Fruit fly (Drosophila melanogaster) whole organism, embryonic: ENCODE measurements around the gene sesB.

ENCODE experiments used
- CG15269 ChIP-seq: fragments of 200-800 bp; sonication (Bioruptor generic); optimal IDR thresholded peaks from 2 replicates; lab custom pipeline; 2018; ENCODE audit warnings: missing biosample characterization, mild to moderate bottlenecking, missing genetic modification characterization, moderate library complexity
- CG2116 ChIP-seq: fragments of 200-800 bp; sonication (Bioruptor generic); optimal IDR thresholded peaks from 3 replicates; lab custom pipeline; 2018; ENCODE audit warnings: missing biosample characterization, mild to moderate bottlenecking, missing genetic modification characterization
- CG2199 ChIP-seq: fragments of 200-800 bp; sonication (Bioruptor generic); IDR thresholded peaks from 3 replicates; pipeline ENCODE4 v1.3.6; 2022; ENCODE audit warnings: missing biosample characterization, missing genetic modification characterization
- CG2202 ChIP-seq: fragments of 200-800 bp; sonication (Bioruptor generic); optimal IDR thresholded peaks from 2 replicates; lab custom pipeline; 2018; ENCODE audit warnings: missing biosample characterization, mild to moderate bottlenecking, missing genetic modification characterization
- CG31388 ChIP-seq: fragments of 200-800 bp; sonication (Bioruptor generic); optimal IDR thresholded peaks from 2 replicates; lab custom pipeline; 2016; ENCODE audit warnings: missing biosample characterization, missing genetic modification characterization
- CG32772 ChIP-seq: fragments of 200-800 bp; sonication (Bioruptor generic); IDR thresholded peaks from 2 replicates; pipeline ENCODE4 v1.3.6; 2022; ENCODE audit warnings: missing biosample characterization, missing genetic modification characterization
- CG34224 ChIP-seq: fragments of 200-800 bp; sonication (Bioruptor generic); IDR thresholded peaks from 3 replicates; pipeline ENCODE4 v1.3.6; 2022; ENCODE audit warnings: missing biosample characterization, missing genetic modification characterization; ENCODE audit not compliant: partially characterized antibody
- CG7839 ChIP-seq: fragments of 200-800 bp; sonication (Bioruptor generic); optimal IDR thresholded peaks from 3 replicates; lab custom pipeline; 2018; ENCODE audit warnings: missing biosample characterization, mild to moderate bottlenecking, missing genetic modification characterization, moderate library complexity
- CG7928 ChIP-seq: fragments of 200-800 bp; sonication (Bioruptor generic); optimal IDR thresholded peaks from 2 replicates; lab custom pipeline; 2017; ENCODE audit warnings: missing biosample characterization, mild to moderate bottlenecking, missing genetic modification characterization
- CG7963 ChIP-seq: fragments of 200-800 bp; sonication (Bioruptor generic); IDR thresholded peaks from 3 replicates; pipeline ENCODE4 v1.3.6; 2022; ENCODE audit warnings: missing biosample characterization, missing genetic modification characterization; ENCODE audit not compliant: partially characterized antibody
- CG8290 ChIP-seq, 3 experiments: fragments of 200-800 bp; sonication (Bioruptor generic); optimal IDR thresholded peaks; 2 replicates each; lab custom pipeline; 2016 to 2019; ENCODE audit warnings: missing biosample characterization in 3 of 3, missing genetic modification characterization in 3 of 3, mild to moderate bottlenecking in 2 of 3, moderate library complexity in 1 of 3
- CG8359 ChIP-seq: fragments of 200-800 bp; sonication (Bioruptor generic); optimal IDR thresholded peaks from 2 replicates; lab custom pipeline; 2017; ENCODE audit warnings: missing biosample characterization, mild to moderate bottlenecking, missing genetic modification characterization, borderline replicate concordance
- CHES-1-like ChIP-seq: fragments of 200-800 bp; sonication (Bioruptor generic); optimal IDR thresholded peaks from 2 replicates; lab custom pipeline; 2016; ENCODE audit warnings: missing biosample characterization, missing genetic modification characterization
- CkIIα-i1 ChIP-seq: fragments of 200-800 bp; sonication (Bioruptor generic); IDR thresholded peaks from 2 replicates; pipeline ENCODE4 v1.3.6; 2022; ENCODE audit warnings: missing biosample characterization, missing genetic modification characterization
- D19A ChIP-seq: fragments of 200-800 bp; optimal IDR thresholded peaks from 3 replicates; lab custom pipeline; 2019; ENCODE audit warnings: missing biosample characterization, mild to moderate bottlenecking, missing genetic modification characterization, moderate library complexity
- D19B ChIP-seq: fragments of 200-800 bp; sonication (Bioruptor generic); optimal IDR thresholded peaks from 2 replicates; lab custom pipeline; 2017; ENCODE audit warnings: missing biosample characterization, mild to moderate bottlenecking, missing genetic modification characterization
- Dref ChIP-seq: fragments of 200-800 bp; sonication (Bioruptor generic); IDR thresholded peaks from 2 replicates; pipeline ENCODE4 v1.3.6; 2022; ENCODE audit warnings: missing biosample characterization, missing genetic modification characterization
- Ets97D ChIP-seq: fragments of 200-800 bp; sonication (Bioruptor generic); optimal IDR thresholded peaks from 3 replicates; lab custom pipeline; 2016; ENCODE audit warnings: missing biosample characterization, missing genetic modification characterization
- Fer1 ChIP-seq: fragments of 200-800 bp; sonication (Bioruptor generic); optimal IDR thresholded peaks from 2 replicates; lab custom pipeline; 2017; ENCODE audit warnings: missing biosample characterization, mild to moderate bottlenecking, missing genetic modification characterization
- Hand ChIP-seq: fragments of 200-800 bp; sonication (Bioruptor generic); optimal IDR thresholded peaks from 2 replicates; lab custom pipeline; 2017; ENCODE audit warnings: mild to moderate bottlenecking, missing biosample characterization, missing genetic modification reagents, missing genetic modification characterization
- Hr39 ChIP-seq: fragments of >200 bp; optimal IDR thresholded peaks from 2 replicates; lab custom pipeline; 2017
- NC2α ChIP-seq: fragments of 200-800 bp; sonication (Bioruptor generic); optimal IDR thresholded peaks from 2 replicates; lab custom pipeline; 2016; ENCODE audit warnings: missing biosample characterization, missing genetic modification characterization
- NK7.1 ChIP-seq: fragments of 200-800 bp; sonication (Bioruptor generic); optimal IDR thresholded peaks from 3 replicates; lab custom pipeline; 2016; ENCODE audit warnings: missing biosample characterization, missing genetic modification characterization
- Pdp1 ChIP-seq, 2 experiments: fragments of 200-800 bp; sonication (Bioruptor generic); optimal IDR thresholded peaks; 3 replicates each; lab custom pipeline; 2016; ENCODE audit warnings: missing biosample characterization in 2 of 2, missing genetic modification characterization in 2 of 2, mild to moderate bottlenecking in 1 of 2, moderate library complexity in 1 of 2
- Ptx1 ChIP-seq: fragments of 200-800 bp; sonication (Bioruptor generic); IDR thresholded peaks from 2 replicates; pipeline ENCODE4 v1.3.6; 2022; ENCODE audit warnings: missing biosample characterization, missing genetic modification characterization
- Side ChIP-seq: fragments of 200-800 bp; sonication (Bioruptor generic); optimal IDR thresholded peaks from 2 replicates; lab custom pipeline; 2016; ENCODE audit warnings: missing biosample characterization, missing genetic modification characterization
- Sin3A ChIP-seq: fragments of >200 bp; optimal IDR thresholded peaks from 2 replicates; lab custom pipeline; 2018
- Taf1 ChIP-seq: fragments of 200-800 bp; sonication (Bioruptor generic); IDR thresholded peaks from 2 replicates; pipeline ENCODE4 v1.3.6; 2022; ENCODE audit warnings: missing biosample characterization, missing genetic modification characterization
- Tbp ChIP-seq: fragments of >200 bp; optimal IDR thresholded peaks from 2 replicates; lab custom pipeline; 2018; ENCODE audit warnings: missing biosample characterization, missing genetic modification characterization
- ato ChIP-seq: fragments of 200-800 bp; sonication (Bioruptor generic); IDR thresholded peaks from 2 replicates; pipeline ENCODE4 v1.3.6; 2022; ENCODE audit warnings: missing biosample characterization, missing genetic modification characterization; ENCODE audit not compliant: partially characterized antibody
- da ChIP-seq: fragments of 200-800 bp; sonication (Bioruptor generic); optimal IDR thresholded peaks from 2 replicates; lab custom pipeline; 2016; ENCODE audit warnings: missing biosample characterization, missing genetic modification characterization
- dimm ChIP-seq: fragments of 200-800 bp; sonication (Bioruptor generic); IDR thresholded peaks from 2 replicates; pipeline ENCODE4 v1.3.6; 2022; ENCODE audit warnings: missing biosample characterization, missing genetic modification characterization
- dysf ChIP-seq: fragments of 200-800 bp; sonication (Bioruptor generic); IDR thresholded peaks from 3 replicates; pipeline ENCODE4 v1.3.6; 2022; ENCODE audit warnings: missing biosample characterization, missing genetic modification characterization
- ewg ChIP-seq: fragments of 200-800 bp; sonication (Bioruptor generic); optimal IDR thresholded peaks from 3 replicates; lab custom pipeline; 2017; ENCODE audit warnings: mild to moderate bottlenecking, missing biosample characterization, missing genetic modification reagents, missing genetic modification characterization
- fd96Cb ChIP-seq: fragments of 200-800 bp; sonication (Bioruptor generic); optimal IDR thresholded peaks from 2 replicates; lab custom pipeline; 2018; ENCODE audit warnings: missing biosample characterization, mild to moderate bottlenecking, missing genetic modification characterization, moderate library complexity
- fru ChIP-seq: fragments of >200 bp; optimal IDR thresholded peaks from 2 replicates; lab custom pipeline; 2017
- gro ChIP-seq: fragments of 200-800 bp; sonication (Bioruptor generic); optimal IDR thresholded peaks from 2 replicates; lab custom pipeline; 2016; ENCODE audit warnings: missing biosample characterization, missing genetic modification characterization
- gt ChIP-seq: fragments of 200-800 bp; sonication (Bioruptor generic); IDR thresholded peaks from 2 replicates; pipeline ENCODE4 v1.3.6; 2022; ENCODE audit warnings: missing biosample characterization, missing genetic modification characterization
- hth ChIP-seq: fragments of >200 bp; optimal IDR thresholded peaks from 2 replicates; lab custom pipeline; 2017; ENCODE audit warnings: inconsistent platforms
- lola ChIP-seq, 3 experiments: fragments of >200 bp in 2 of 3; fragments of 200-800 bp in 1 of 3; sonication (Bioruptor generic) in 1 of 3; optimal IDR thresholded peaks; 2 replicates each; lab custom pipeline; 2017 to 2019; ENCODE audit warnings: missing biosample characterization in 3 of 3, missing genetic modification characterization in 3 of 3, mild to moderate bottlenecking in 1 of 3, moderate library complexity in 1 of 3
- pan ChIP-seq, 4 experiments: fragments of >200 bp in 3 of 4; fragments of 200-800 bp in 1 of 4; sonication (Bioruptor generic) in 1 of 4; optimal IDR thresholded peaks in 3 of 4; IDR thresholded peaks in 1 of 4; 2 replicates each; pipeline versions ENCODE4 v1.3.6 to Lab custom; 2017 to 2022; ENCODE audit warnings: missing biosample characterization in 2 of 4, missing genetic modification characterization in 2 of 4, mixed read lengths in 1 of 4
- pros ChIP-seq: fragments of 200-800 bp; sonication (Bioruptor generic); optimal IDR thresholded peaks from 3 replicates; lab custom pipeline; 2019; ENCODE audit warnings: missing biosample characterization, mild to moderate bottlenecking, missing genetic modification characterization, moderate library complexity
- ranshi ChIP-seq: fragments of 200-800 bp; sonication (Bioruptor generic); IDR thresholded peaks from 2 replicates; pipeline ENCODE4 v1.3.6; 2022; ENCODE audit warnings: missing biosample characterization, missing genetic modification characterization
- rib ChIP-seq: fragments of 200-800 bp; sonication (Bioruptor generic); IDR thresholded peaks from 2 replicates; pipeline ENCODE4 v1.3.6; 2022; ENCODE audit warnings: missing biosample characterization, missing genetic modification characterization
- sob ChIP-seq: fragments of 200-800 bp; sonication (Bioruptor generic); IDR thresholded peaks from 2 replicates; pipeline ENCODE4 v1.3.6; 2022; ENCODE audit warnings: missing biosample characterization, missing genetic modification characterization
- tin ChIP-seq: fragments of 200-800 bp; sonication (Bioruptor generic); optimal IDR thresholded peaks from 3 replicates; lab custom pipeline; 2016; ENCODE audit warnings: missing biosample characterization, missing genetic modification characterization
- tna ChIP-seq: fragments of 200-800 bp; sonication (Bioruptor generic); IDR thresholded peaks from 2 replicates; pipeline ENCODE4 v1.3.6; 2022; ENCODE audit warnings: missing biosample characterization, missing genetic modification characterization; ENCODE audit not compliant: partially characterized antibody
- tup ChIP-seq: fragments of 200-800 bp; sonication (Bioruptor generic); optimal IDR thresholded peaks from 2 replicates; lab custom pipeline; 2016; ENCODE audit warnings: missing biosample characterization, mild to moderate bottlenecking, missing genetic modification characterization, moderate library complexity
- unpg ChIP-seq: fragments of 200-800 bp; sonication (Bioruptor generic); optimal IDR thresholded peaks from 3 replicates; lab custom pipeline; 2018; ENCODE audit warnings: missing biosample characterization, mild to moderate bottlenecking, missing genetic modification characterization, moderate library complexity

The sesB gene

DNA sequence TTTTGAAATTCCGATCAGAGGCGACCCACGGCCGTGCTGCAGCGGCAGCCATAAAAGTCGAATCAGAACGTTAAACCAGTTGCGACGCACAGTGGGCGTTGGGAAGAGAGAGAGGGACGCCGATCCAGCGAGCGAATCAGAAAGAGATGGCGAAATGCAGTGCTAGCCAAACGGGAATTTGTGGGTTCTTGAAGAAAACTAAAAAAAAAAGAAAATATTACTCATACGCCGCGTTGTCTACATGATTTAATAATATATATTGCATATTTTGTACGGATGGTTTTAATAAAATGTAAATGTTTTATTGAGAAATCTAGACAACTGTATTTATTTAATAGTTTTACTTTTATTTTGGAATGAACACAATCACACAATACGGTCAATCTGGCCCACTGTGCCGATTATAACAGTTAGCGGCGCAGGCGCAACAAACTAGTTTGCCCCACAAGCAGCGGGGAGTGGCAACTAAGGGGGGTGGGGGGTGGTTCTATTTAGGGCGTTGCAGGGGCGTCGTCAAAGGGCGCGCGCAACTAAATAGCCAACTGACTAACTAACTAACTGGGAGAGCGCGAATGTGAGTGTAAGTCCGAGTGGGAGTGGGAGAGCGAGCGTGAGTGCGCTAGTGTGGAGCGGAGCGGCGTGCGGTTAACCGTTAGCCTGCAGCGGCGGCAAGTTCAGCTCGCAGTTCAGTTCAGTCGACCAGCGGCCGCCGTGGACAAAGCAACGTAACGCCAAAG lies 14.7 kb downstream of the sesB start, which contains the start of gene CG15211 (continued):
- TF ChIP-seq lola (GFP tag; optimal IDR thresholded peaks at IDR 0.05; lab: Kevin White, UChicago), result peak in 1 of 3 experiments; percentile 85
- TF ChIP-seq da (GFP tag; lab: Kevin White, UChicago), result no peak
- TF ChIP-seq fru (lab: Kevin White, UChicago), result no peak
- TF ChIP-seq CG2116 (GFP tag; lab: Kevin White, UChicago), result peak; percentile 38
- peak; percentile 54; the same call in 2 of the 3 replicates for TF ChIP-seq CG34224
- TF ChIP-seq tin (GFP tag; lab: Kevin White, UChicago), result peak; percentile 65
- peak; percentile 52 for TF ChIP-seq Fer1
- TF ChIP-seq CG7839 (tag; lab: Kevin White, UChicago), result peak; percentile 80
- no peak for TF ChIP-seq Side (GFP tag; lab: Kevin White, UChicago)
- TF ChIP-seq CHES-1-like (GFP tag; lab: Kevin White, UChicago), result no peak
- no peak for TF ChIP-seq tna (GFP tag; lab: Robert Waterston, UW)
- peak; percentile 71 for TF ChIP-seq fd96Cb (tag; lab: Kevin White, UChicago)
- TF ChIP-seq gro (GFP tag; lab: Kevin White, UChicago), result no peak
- TF ChIP-seq D19B, result no peak
- no peak for TF ChIP-seq NC2α
- no peak for TF ChIP-seq Dref (GFP tag; lab: Robert Waterston, UW)
- TF ChIP-seq tup (GFP tag; lab: Kevin White, UChicago), result no peak
- no peak for TF ChIP-seq Hr39
- TF ChIP-seq CG7928 (GFP tag; lab: Kevin White, UChicago), result no peak
- TF ChIP-seq ranshi, result peak; percentile 44; the same call in 1 of the 2 replicates
- TF ChIP-seq NK7.1, result no peak
- TF ChIP-seq ato (GFP tag; lab: Robert Waterston, UW), result no peak
- peak; percentile 19 for TF ChIP-seq Hand (GFP tag; lab: Kevin White, UChicago)
- TF ChIP-seq gt (GFP tag; lab: Robert Waterston, UW), result no peak
- TF ChIP-seq CkIIα-i1 (GFP tag; lab: Robert Waterston, UW), result no peak
- TF ChIP-seq Sin3A, result no peak
- no peak for TF ChIP-seq pan (optimal IDR thresholded peaks at IDR 0.05; lab: Kevin White, UChicago)
- TF ChIP-seq pan (GFP tag; optimal IDR thresholded peaks at IDR 0.05 in 1 of 2, IDR thresholded peaks at IDR 0.05 in 1 of 2), result peak in 1 of 2 experiments; percentile 63
- TF ChIP-seq Pdp1 (GFP tag; optimal IDR thresholded peaks at IDR 0.05; lab: Kevin White, UChicago), result peak; percentile 44 to 50
- peak; percentile 79 for TF ChIP-seq D19A
- TF ChIP-seq CG8290 (GFP tag; optimal IDR thresholded peaks at IDR 0.05; lab: Kevin White, UChicago), result peak; percentile 7
- peak in 1 of 2 experiments; percentile 68 for TF ChIP-seq CG8290 (tag; optimal IDR thresholded peaks at IDR 0.05; lab: Kevin White, UChicago)
- 0 out of 3 replicates have a peak, but pooled peaks have one; percentile 32 for TF ChIP-seq CG2199 (GFP tag; lab: Robert Waterston, UW)
- TF ChIP-seq rib (GFP tag; lab: Robert Waterston, UW), result 0 out of 2 replicates have a peak, but pooled peaks have one; percentile 28
- TF ChIP-seq sob (GFP tag; lab: Robert Waterston, UW), result no peak
- no peak for TF ChIP-seq CG7963 (GFP tag; lab: Robert Waterston, UW)
- TF ChIP-seq hth (lab: Kevin White, UChicago), result no peak
- peak; percentile 47 for TF ChIP-seq CG8359 (GFP tag; lab: Kevin White, UChicago)
- no peak for TF ChIP-seq Tbp (GFP tag; lab: Kevin White, UChicago)
- TF ChIP-seq ewg (GFP tag; lab: Kevin White, UChicago), result peak; percentile 72
- TF ChIP-seq CG31388, result no peak
- TF ChIP-seq Ets97D, result no peak
- no peak for TF ChIP-seq Taf1 (GFP tag; lab: Robert Waterston, UW)
- TF ChIP-seq dysf (GFP tag; lab: Robert Waterston, UW), result peak; percentile 74
- TF ChIP-seq dimm (GFP tag; lab: Robert Waterston, UW), result 0 out of 2 replicates have a peak, but pooled peaks have one; percentile 33
- TF ChIP-seq CG32772 (GFP tag; lab: Robert Waterston, UW), result peak; percentile 70
- TF ChIP-seq CG15269 (tag; lab: Kevin White, UChicago), result peak; percentile 68
- TF ChIP-seq unpg (GFP tag; lab: Kevin White, UChicago), result peak; percentile 82
- TF ChIP-seq pros (GFP tag; lab: Kevin White, UChicago), result no peak
- peak; percentile 77 for TF ChIP-seq CG2202
- TF ChIP-seq Ptx1 (GFP tag; lab: Robert Waterston, UW), result peak; percentile 74
